Worm (Caenorhabditis elegans) whole organism, L4/young adult: ENCODE results near the gene K02F3.9.

Experiments
- dao-5 ChIP-seq: sonication (generic microtip); optimal IDR thresholded peaks from 2 replicates; lab custom pipeline; 2016; ENCODE audit warnings: missing genotype, missing genetic modification characterization, moderate library complexity, missing compliant biosample characterization
- him-1 ChIP-seq: sonication (generic microtip); optimal IDR thresholded peaks from 2 replicates; lab custom pipeline; 2016; ENCODE audit warnings: missing genotype, missing genetic modification reagents, missing genetic modification characterization, missing compliant biosample characterization

- TF ChIP-seq him-1 (tag; lab: Kevin White, UChicago) (no peak), dao-5 (tag; lab: Kevin White, UChicago) (peak; percentile 44)
Measured at ce11 chrIII:881460-881859, 40.3 kb upstream of the K02F3.9 start.
